Fruit fly (Drosophila melanogaster): ENCODE measurements around the gene CG1847.

Gene CG1847

DNA sequence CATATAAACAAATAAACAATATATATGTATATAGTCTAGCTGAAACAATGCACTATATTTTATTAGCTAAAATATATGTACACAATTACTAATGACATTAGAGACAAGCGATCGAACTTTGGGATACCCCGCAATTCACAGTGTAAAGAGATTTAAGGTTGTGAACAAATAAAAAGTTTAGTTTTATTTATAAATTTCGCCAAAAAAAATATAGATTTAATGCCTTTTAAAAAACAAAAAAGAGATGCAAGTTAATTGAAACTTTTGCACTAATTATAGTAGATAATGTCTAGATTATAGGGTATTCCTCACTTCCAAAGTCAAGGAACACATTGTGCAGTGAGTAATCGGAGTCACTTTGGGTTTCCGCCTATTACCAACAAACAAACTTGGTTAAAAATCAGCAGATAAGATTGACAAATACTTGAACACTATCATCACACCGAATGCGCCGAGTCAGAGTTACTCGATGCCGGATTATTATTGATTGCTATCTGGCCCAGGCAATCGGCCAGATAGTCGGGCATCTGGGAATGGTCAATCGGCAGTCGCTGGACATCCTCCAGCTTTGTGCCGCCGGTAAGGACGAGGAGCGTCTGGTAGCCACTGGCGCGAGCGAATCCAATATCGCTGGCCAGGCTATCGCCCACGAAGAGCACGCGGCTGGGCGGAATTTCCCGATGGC, 6.3 kb downstream of the CG1847 start:
- TF ChIP-seq Eip78C (GFP tag) (peak; percentile 34), Blimp-1 (GFP tag; optimal IDR thresholded peaks at IDR 0.05) (no peak)

DNA sequence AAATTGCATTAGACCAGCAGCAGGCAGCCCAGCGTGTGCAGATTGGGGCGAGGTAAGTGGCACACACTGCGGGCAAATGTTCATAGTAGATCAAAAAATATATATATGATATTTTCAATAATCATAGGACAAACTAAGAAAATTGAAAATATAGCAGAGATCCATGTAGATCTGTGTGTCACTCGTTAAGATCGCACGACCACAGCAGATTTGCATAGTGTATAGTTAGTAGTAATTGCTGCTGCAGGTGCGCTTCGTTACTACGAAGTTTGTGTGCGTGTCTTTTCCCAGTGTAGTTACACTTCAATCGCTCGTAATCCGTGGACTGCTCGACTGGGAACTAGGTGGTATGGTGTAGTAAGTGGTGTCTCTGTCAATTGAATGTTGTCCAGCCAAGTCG, 8.2 kb downstream of the CG1847 start, which contains the start of gene CG10352:
Gene CG10352, minus strand, starts transcription at position 4 of the 400 bp plus-strand sequence.
- TF ChIP-seq ss (GFP tag; optimal IDR thresholded peaks at IDR 0.05) (no peak), CG6163 (GFP tag; IDR thresholded peaks at IDR 0.05) (0 out of 3 replicates have a peak, but pooled peaks have one; percentile 42), vri (GFP tag; optimal IDR thresholded peaks at IDR 0.05) (no peak), Gug (GFP tag; IDR thresholded peaks at IDR 0.05) (peak; percentile 16; the same call in 1 of the 2 replicates), CG15336 (GFP tag; IDR thresholded peaks at IDR 0.05) (peak; percentile 57), CG8119 (GFP tag; IDR thresholded peaks at IDR 0.05) (peak; percentile 45), acj6 (GFP tag; optimal IDR thresholded peaks at IDR 0.05) (no peak), spab (GFP tag; optimal IDR thresholded peaks at IDR 0.05) (no peak), CG11902 (GFP tag; optimal IDR thresholded peaks at IDR 0.05) (no peak), CG31627 (GFP tag; optimal IDR thresholded peaks at IDR 0.05) (no peak), CG34406 (GFP tag; optimal IDR thresholded peaks at IDR 0.05) (no peak), Eip93F (GFP tag; optimal IDR thresholded peaks at IDR 0.05) (no peak), net (GFP tag; optimal IDR thresholded peaks at IDR 0.05) (no peak), dac (GFP tag; optimal IDR thresholded peaks at IDR 0.05) (no peak), cyc (GFP tag; optimal IDR thresholded peaks at IDR 0.05) (no peak), esn (GFP tag; optimal IDR thresholded peaks at IDR 0.05) (no peak), Hr4 (GFP tag; optimal IDR thresholded peaks at IDR 0.05) (peak; percentile 12), eg (GFP tag; IDR thresholded peaks at IDR 0.05) (no peak), pdm3 (GFP tag; optimal IDR thresholded peaks at IDR 0.05) (no peak), CG9139 (GFP tag; optimal IDR thresholded peaks at IDR 0.05) (no peak), Hr39 (GFP tag; optimal IDR thresholded peaks at IDR 0.05) (no peak), fd59A (GFP tag; optimal IDR thresholded peaks at IDR 0.05) (no peak), Hr38 (GFP tag; optimal IDR thresholded peaks at IDR 0.05) (no peak), CG10669 (GFP tag; optimal IDR thresholded peaks at IDR 0.05) (no peak), Smox (GFP tag; optimal IDR thresholded peaks at IDR 0.05) (no peak), Eip78C (GFP tag) (peak; percentile 18), fd85E (GFP tag; optimal IDR thresholded peaks at IDR 0.05) (no peak), Sox102F (GFP tag; optimal IDR thresholded peaks at IDR 0.05) (no peak), OdsH (GFP tag; optimal IDR thresholded peaks at IDR 0.05) (no peak), CG16779 (tag; optimal IDR thresholded peaks at IDR 0.05) (no peak), CG32006 (GFP tag; optimal IDR thresholded peaks at IDR 0.05) (no peak), CG4318 (GFP tag; optimal IDR thresholded peaks at IDR 0.05) (no peak), dsx (GFP tag; optimal IDR thresholded peaks at IDR 0.05; ENCODE audit: poor library complexity, severe bottlenecking) (no peak), CG1621 (tag; optimal IDR thresholded peaks at IDR 0.05) (no peak), CG11762 (GFP tag; optimal IDR thresholded peaks at IDR 0.05; ENCODE audit: insufficient read depth) (no peak), CG8632 (GFP tag; optimal IDR thresholded peaks at IDR 0.05) (no peak), Eip75B (GFP tag; optimal IDR thresholded peaks at IDR 0.05) (no peak)

DNA sequence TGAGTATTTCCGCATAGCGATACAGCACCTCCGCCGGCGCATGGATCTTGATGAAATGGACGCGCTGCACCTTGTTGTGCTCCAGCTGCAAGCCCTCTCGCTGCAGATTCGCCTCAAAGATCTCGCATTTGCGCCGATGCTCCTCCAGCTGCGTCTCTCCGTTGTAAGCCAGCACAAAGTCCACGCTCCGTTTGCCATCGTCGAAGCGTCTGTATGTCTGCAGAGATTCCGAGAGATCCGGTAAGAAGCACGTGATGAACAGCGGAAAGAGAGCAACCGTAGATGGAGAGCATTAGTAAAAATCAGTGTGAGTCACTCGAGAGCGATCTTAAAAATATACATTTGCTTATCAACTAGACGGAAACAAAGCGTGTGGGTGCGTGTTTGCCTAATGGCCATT, 12.7 kb downstream of the CG1847 start:
- TF ChIP-seq Hr39 (GFP tag; optimal IDR thresholded peaks at IDR 0.05) (no peak), Ets21C (GFP tag; optimal IDR thresholded peaks at IDR 0.05) (no peak), Hr4 (GFP tag; optimal IDR thresholded peaks at IDR 0.05) (no peak), spab (GFP tag; optimal IDR thresholded peaks at IDR 0.05) (no peak), CG6276 (GFP tag; optimal IDR thresholded peaks at IDR 0.05) (peak; percentile 5), achi (GFP tag; optimal IDR thresholded peaks at IDR 0.05) (no peak), ss (GFP tag; optimal IDR thresholded peaks at IDR 0.05) (peak; percentile 44 to 58), Lpt (GFP tag; optimal IDR thresholded peaks at IDR 0.05) (no peak), CG6854 (GFP tag; optimal IDR thresholded peaks at IDR 0.05) (no peak), cyc (GFP tag; optimal IDR thresholded peaks at IDR 0.05) (no peak), CG6808 (GFP tag; optimal IDR thresholded peaks at IDR 0.05) (peak; percentile 44)
